Worm (Caenorhabditis elegans) whole organism, L4/young adult: ENCODE results near the gene F20C5.6.
A peak's percentile ranks its signal among the peaks of the same experiment; 100 is the strongest.

Experiments used
- W03F9.2 ChIP-seq: fragments of 150-350 bp; optimal IDR thresholded peaks from 2 replicates; lab custom pipeline; 2014; ENCODE audit warnings: missing biosample characterization, missing genetic modification characterization
- dao-5 ChIP-seq: sonication (generic microtip); optimal IDR thresholded peaks from 2 replicates; lab custom pipeline; 2016; ENCODE audit warnings: missing genotype, missing genetic modification characterization, moderate library complexity, missing compliant biosample characterization
- him-1 ChIP-seq: sonication (generic microtip); optimal IDR thresholded peaks from 2 replicates; lab custom pipeline; 2016; ENCODE audit warnings: missing genotype, missing genetic modification reagents, missing genetic modification characterization, missing compliant biosample characterization

F20C5.6 gene

ce11 chrIV:8772800-8773256 is at the start of gene F20C5.6:
Gene F20C5.6 (minus strand): TSS chrIV:8773206.
- TF ChIP-seq dao-5 (tag; lab: Kevin White, UChicago): no peak
- no peak for TF ChIP-seq him-1
- no peak for TF ChIP-seq W03F9.2 (tag; lab: Kevin White, UChicago)

ce11 chrIV:8822598-8822997 is 49.6 kb upstream of the F20C5.6 start:
- no peak for TF ChIP-seq dao-5 (tag; lab: Kevin White, UChicago)
- no peak for TF ChIP-seq W03F9.2 (tag; lab: Kevin White, UChicago)
- TF ChIP-seq him-1: no peak

DNA sequence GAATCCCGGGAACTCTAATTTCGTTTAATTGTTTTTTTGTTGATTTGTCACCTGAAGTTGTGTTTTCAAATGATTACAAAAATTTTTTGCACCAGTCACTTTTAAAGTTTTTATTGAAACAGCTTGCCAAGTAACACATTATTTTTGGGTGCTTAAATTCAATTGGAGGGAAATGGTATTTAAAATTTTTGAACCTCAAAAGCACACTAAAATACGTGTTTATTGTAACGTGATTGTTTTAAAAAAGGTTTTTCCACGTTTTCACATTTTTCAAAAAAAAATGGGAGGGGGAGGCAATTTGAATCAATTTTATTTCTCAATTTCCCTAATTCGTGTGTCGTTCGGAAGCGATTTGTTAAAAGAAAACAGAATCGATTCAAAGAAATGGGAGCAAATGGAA is 48.1 kb upstream of the F20C5.6 start, which contains the start of gene T28C6.5:
Gene T28C6.5 (plus strand): TSS at position 301 of the 400 bp plus-strand sequence.
- TF ChIP-seq W03F9.2 (tag; lab: Kevin White, UChicago) (no peak), dao-5 (tag; lab: Kevin White, UChicago) (no peak), him-1 (no peak)

DNA sequence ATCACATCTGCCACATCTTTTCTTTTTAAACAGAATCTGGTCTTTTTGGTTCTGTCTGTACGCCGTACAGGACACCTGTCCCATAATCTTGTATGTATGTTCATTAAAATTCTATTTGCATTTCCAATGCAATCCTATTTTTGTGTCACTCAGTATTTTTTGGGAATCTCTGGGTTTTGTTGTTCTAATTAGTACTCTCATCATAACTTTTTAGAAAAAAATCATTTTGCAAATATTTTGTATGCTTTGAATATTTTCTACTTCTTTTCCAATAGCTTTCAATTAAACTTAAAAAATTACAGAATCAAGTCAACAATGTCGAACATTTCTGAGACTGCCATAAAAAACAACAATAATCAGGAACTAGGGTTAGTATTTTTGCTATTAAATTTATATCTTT is 47.0 kb upstream of the F20C5.6 start, which contains the start of gene T28C6.3:
Gene T28C6.3 (plus strand): TSS at position 301 of the 400 bp plus-strand sequence.
- no peak for TF ChIP-seq him-1
- TF ChIP-seq W03F9.2 (tag; lab: Kevin White, UChicago): no peak
- TF ChIP-seq dao-5 (tag; lab: Kevin White, UChicago): no peak

- no peak for TF ChIP-seq him-1
- TF ChIP-seq W03F9.2 (tag; lab: Kevin White, UChicago): no peak
- TF ChIP-seq dao-5 (tag; lab: Kevin White, UChicago): no peak
Measured at ce11 chrIV:8819471-8819870, 46.5 kb upstream of the F20C5.6 start.

- TF ChIP-seq W03F9.2 (tag; lab: Kevin White, UChicago): no peak
- no peak for TF ChIP-seq dao-5 (tag; lab: Kevin White, UChicago)
- no peak for TF ChIP-seq him-1
Measured at ce11 chrIV:8817639-8818038, 44.6 kb upstream of the F20C5.6 start, which contains the start of gene T28C6.10. Gene T28C6.10 (plus strand): TSS chrIV:8817939.

DNA sequence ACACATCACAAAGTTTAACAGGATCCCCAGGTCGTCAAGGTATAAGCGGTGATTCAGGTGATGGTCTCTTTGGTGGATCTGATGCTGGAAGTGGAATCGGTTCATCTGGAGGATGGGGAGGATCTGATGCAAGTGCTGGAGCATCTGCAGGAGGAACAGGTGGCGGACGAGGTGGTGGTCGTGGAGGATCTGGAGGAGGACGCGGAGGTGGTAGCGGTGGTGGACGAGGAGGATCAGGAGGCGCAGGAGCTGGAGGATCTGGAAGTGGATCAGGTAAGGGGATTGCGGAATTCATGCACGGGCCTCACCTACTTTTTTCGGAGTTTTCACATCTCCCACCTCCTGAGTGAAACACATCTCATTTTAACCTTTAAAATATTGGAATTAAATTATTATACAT is 43.6 kb upstream of the F20C5.6 start:
- TF ChIP-seq dao-5 (tag; lab: Kevin White, UChicago) (no peak), him-1 (no peak), W03F9.2 (tag; lab: Kevin White, UChicago) (no peak)

DNA sequence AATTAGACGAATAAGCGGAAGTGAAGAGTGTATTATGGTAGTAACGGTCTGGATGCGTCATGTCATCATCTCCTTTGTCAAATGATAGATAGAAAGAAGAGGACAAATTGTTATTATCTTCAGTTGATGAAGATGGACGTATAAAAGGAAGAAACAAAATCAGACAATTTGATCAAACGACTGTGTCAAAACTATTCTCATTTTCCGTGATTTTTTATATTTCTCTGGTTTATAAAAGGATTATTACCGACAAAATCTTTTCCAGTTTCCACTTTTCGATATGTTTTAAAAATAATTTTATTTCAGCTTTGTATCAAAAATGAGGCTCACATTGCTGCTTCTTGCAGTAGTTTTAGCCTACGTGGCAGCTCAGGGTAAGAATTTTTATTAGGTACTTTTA is 43.0 kb upstream of the F20C5.6 start, which contains the start of gene grsp-2:
Gene grsp-2 (plus strand): TSS at position 301 of the 400 bp plus-strand sequence.
- TF ChIP-seq him-1 (no peak), dao-5 (tag; lab: Kevin White, UChicago) (no peak), W03F9.2 (tag; lab: Kevin White, UChicago) (no peak)

ce11 chrIV:8815162-8815561 is 42.2 kb upstream of the F20C5.6 start:
- TF ChIP-seq dao-5 (tag; lab: Kevin White, UChicago) (no peak), him-1 (no peak), W03F9.2 (tag; lab: Kevin White, UChicago) (no peak)

DNA sequence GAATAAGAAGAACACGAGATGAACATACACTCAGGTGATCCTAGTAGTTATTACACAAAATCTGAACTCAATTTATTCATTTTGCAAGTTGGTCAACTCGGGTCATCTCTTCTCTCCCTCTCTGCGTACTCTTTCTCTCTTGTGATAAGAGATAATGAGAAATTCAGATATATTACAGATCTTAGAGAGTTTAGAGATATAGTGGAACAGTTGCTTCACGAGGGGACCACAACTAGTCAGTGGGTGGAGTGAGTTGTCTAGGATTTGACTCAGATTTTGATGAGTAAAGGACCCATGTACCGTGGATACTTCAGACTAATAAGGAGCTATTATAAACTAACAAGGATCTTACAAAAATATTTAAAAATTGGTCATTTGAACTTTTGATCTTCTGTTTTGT is 40.6 kb upstream of the F20C5.6 start, which contains the start of gene exc-5:
Gene exc-5 (minus strand): TSS at position 57 of the 400 bp plus-strand sequence.
- TF ChIP-seq dao-5 (tag; lab: Kevin White, UChicago) (no peak), W03F9.2 (tag; lab: Kevin White, UChicago) (no peak), him-1 (no peak)

ce11 chrIV:8807327-8807726 is 34.3 kb upstream of the F20C5.6 start:
- TF ChIP-seq dao-5 (tag; lab: Kevin White, UChicago): no peak
- no peak for TF ChIP-seq W03F9.2 (tag; lab: Kevin White, UChicago)
- TF ChIP-seq him-1: no peak

ce11 chrIV:8798255-8798654 is 25.2 kb upstream of the F20C5.6 start, which contains the start of gene clec-182:
Gene clec-182 (minus strand): TSS chrIV:8798355.
- TF ChIP-seq W03F9.2 (tag; lab: Kevin White, UChicago) (no peak), him-1 (no peak), dao-5 (tag; lab: Kevin White, UChicago) (no peak)

- TF ChIP-seq W03F9.2 (tag; lab: Kevin White, UChicago) (no peak), dao-5 (tag; lab: Kevin White, UChicago) (no peak), him-1 (peak; percentile 73)
Measured at ce11 chrIV:8796246-8796645, 23.2 kb upstream of the F20C5.6 start.

DNA sequence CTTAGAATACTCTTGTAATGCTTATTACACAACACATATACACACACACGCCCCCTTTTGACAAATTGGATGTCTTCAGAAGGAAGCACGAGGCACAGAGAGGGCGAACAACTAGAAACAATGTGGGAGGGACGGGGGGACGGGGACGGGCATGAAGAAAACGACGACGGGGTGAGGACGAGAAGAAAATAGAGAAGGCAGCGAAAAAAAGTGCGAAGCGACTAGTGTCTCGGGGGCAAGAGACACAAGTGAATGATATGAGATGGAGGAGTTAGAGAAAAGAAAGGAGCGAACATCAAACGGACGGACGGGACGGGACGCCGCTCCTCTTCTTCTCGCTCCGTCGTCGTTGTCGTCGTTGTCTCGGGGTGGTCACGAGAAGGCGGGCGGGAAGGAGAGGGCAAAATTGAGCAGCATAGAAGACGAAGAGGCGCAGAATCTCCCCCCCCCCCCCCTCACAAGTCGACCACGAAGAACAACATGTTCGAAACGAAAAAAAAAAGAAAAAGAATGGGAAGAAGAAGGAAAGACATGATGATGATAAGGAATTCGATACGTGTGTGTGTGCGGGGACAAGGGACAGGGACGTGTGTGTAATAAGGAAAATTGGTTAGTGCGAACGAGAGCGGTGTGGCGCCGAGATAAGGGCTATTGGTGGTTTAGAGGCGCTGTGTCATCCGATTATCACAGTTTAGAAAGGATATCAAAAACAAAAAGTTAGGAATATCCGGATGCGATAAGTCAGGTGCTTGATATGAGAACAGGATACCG is 22.1 kb upstream of the F20C5.6 start:
- TF ChIP-seq W03F9.2 (tag; lab: Kevin White, UChicago): peak; percentile 67
- no peak for TF ChIP-seq dao-5 (tag; lab: Kevin White, UChicago)
- TF ChIP-seq him-1: peak; percentile 90
